Worm (Caenorhabditis elegans): ENCODE results near the gene T19D12.9.

Gene T19D12.9

DNA sequence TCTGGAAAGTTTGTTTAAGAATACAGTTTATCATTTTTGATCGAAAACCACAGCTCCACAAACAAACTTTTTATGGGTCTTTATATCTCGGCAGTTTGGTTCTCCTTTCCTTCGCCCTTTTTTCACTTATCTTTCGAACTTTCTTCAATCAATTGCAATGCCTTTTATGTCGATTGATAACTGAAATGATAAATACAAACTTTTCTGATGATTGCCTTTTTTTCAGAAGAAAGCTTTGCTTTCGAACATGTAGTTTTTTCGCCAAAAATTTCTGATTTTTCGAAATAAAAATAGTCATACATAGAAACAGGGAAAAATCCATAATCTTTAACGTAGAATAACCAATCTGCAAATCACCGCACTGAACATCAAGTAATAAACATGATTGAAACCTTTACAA, 7.0 kb upstream of the T19D12.9 start, which contains the start of gene T19D12.2:
Gene T19D12.2 (plus strand): TSS at position 125 of the 400 bp plus-strand sequence.
- TF ChIP-seq ceh-13 (GFP tag; optimal IDR thresholded peaks at IDR 0.05) (no peak), hnd-1 (tag; optimal IDR thresholded peaks at IDR 0.05) (no peak), scrt-1 (GFP tag; IDR thresholded peaks at IDR 0.05) (no peak), tbx-11 (GFP tag; IDR thresholded peaks at IDR 0.05) (no peak), sea-1 (GFP tag; conservative IDR thresholded peaks at IDR 0.05) (no peak), aly-1 (tag; optimal IDR thresholded peaks at IDR 0.05) (no peak), ceh-36 (tag; optimal IDR thresholded peaks at IDR 0.05) (no peak), ets-7 (tag; optimal IDR thresholded peaks at IDR 0.05) (no peak), F13C5.2 (tag; optimal IDR thresholded peaks at IDR 0.05) (no peak), tra-4 (tag; optimal IDR thresholded peaks at IDR 0.05) (no peak), hmg-4 (GFP tag; optimal IDR thresholded peaks at IDR 0.05) (no peak), hmbx-1 (tag; optimal IDR thresholded peaks at IDR 0.05) (no peak), B0310.2 (tag; optimal IDR thresholded peaks at IDR 0.05) (no peak), flt-1 (GFP tag; IDR thresholded peaks at IDR 0.05) (no peak), tbx-37 (GFP tag; conservative IDR thresholded peaks at IDR 0.05) (no peak)

DNA sequence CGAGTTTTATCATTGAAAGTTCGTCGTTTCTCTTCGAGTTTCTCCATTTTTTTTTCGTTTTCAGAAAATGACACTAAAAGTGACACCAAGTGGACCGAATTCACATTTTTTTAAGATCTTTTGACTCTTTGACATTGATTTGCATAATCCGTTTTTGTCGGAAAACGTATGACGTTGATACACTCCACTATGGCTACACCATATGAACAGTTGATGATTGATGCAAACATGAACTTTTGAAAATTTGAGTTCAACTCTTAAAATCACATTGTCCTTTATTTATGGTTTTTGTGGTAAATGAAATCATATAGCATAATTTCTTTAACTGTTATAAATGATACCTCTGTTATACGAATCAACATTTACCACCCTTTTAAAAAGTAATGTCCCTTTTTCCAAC, 4.6 kb upstream of the T19D12.9 start, which contains the start of gene T19D12.10:
Gene T19D12.10 (minus strand): TSS at position 101 of the 400 bp plus-strand sequence.
- TF ChIP-seq ceh-13 (GFP tag; optimal IDR thresholded peaks at IDR 0.05) = no peak
- TF ChIP-seq hmg-4 (GFP tag; optimal IDR thresholded peaks at IDR 0.05) = no peak
- no peak for TF ChIP-seq flt-1 (GFP tag; IDR thresholded peaks at IDR 0.05)
- no peak for TF ChIP-seq tbx-37 (GFP tag; conservative IDR thresholded peaks at IDR 0.05)
- TF ChIP-seq hnd-1 (tag; optimal IDR thresholded peaks at IDR 0.05) = no peak
- no peak for TF ChIP-seq F13C5.2 (tag; optimal IDR thresholded peaks at IDR 0.05)
- TF ChIP-seq B0310.2 (tag; optimal IDR thresholded peaks at IDR 0.05) = no peak
- TF ChIP-seq ets-7 (tag; optimal IDR thresholded peaks at IDR 0.05) = no peak
- no peak for TF ChIP-seq sea-1 (GFP tag; conservative IDR thresholded peaks at IDR 0.05)
- no peak for TF ChIP-seq hmbx-1 (tag; optimal IDR thresholded peaks at IDR 0.05)
- no peak for TF ChIP-seq scrt-1 (GFP tag; IDR thresholded peaks at IDR 0.05)
- TF ChIP-seq pes-1 (GFP tag; IDR thresholded peaks at IDR 0.05) = no peak
- TF ChIP-seq aly-1 (tag; optimal IDR thresholded peaks at IDR 0.05) = no peak
- no peak for TF ChIP-seq tbx-11 (GFP tag; IDR thresholded peaks at IDR 0.05)
- TF ChIP-seq ceh-36 (tag; optimal IDR thresholded peaks at IDR 0.05) = no peak
- no peak for TF ChIP-seq ama-1 (optimal IDR thresholded peaks at IDR 0.05)

DNA sequence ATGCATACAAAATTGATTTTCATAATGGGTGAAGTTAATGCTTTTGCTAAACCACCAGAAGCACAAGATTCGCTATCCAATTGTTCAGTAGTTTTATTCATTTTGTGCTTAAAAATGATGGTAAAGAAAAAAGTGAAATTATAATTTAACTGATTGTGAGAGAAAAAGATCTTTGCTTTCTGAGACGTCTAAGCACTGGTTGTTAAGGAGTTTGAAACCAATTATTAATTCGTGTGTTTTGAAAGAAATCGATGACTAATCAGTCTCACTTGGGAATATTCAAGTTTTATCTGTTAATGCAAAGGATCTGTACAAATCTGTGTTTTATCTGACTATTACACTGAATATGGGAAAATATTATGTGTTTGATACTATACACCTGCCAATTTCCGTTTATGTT, 2.5 kb downstream of the T19D12.9 start, which contains the start of gene sra-26:
Gene sra-26 (minus strand): TSS at position 101 of the 400 bp plus-strand sequence.
- TF ChIP-seq scrt-1 (GFP tag; IDR thresholded peaks at IDR 0.05) = no peak
- no peak for TF ChIP-seq tbx-37 (GFP tag; conservative IDR thresholded peaks at IDR 0.05)
- TF ChIP-seq ama-1 (optimal IDR thresholded peaks at IDR 0.05) = no peak
- TF ChIP-seq tbx-11 (GFP tag; IDR thresholded peaks at IDR 0.05) = no peak
- no peak for TF ChIP-seq F13C5.2 (tag; optimal IDR thresholded peaks at IDR 0.05)

DNA sequence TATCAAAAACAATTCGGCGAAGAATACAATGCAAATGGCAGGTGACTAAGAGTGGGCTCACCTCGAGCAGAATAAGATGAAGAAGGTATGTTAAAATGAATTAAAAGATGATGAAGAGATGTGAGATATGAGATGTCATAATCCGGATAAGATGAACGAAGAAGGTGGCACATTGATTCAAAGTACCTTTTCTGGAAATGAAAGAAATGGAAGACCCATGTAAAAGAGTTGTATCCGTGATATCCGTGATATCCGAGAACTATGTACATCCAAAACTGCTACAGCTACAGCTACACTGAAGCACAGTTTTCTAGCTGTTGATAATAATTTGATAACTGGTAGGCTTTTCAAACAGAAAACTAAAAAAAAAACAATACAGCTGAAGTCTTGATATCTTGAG, 5.2 kb downstream of the T19D12.9 start, which contains the start of gene oig-8:
Gene oig-8 (minus strand): TSS at position 101 of the 400 bp plus-strand sequence.
- TF ChIP-seq pes-1 (GFP tag; IDR thresholded peaks at IDR 0.05) (no peak), aly-1 (tag; optimal IDR thresholded peaks at IDR 0.05) (no peak), sea-1 (GFP tag; conservative IDR thresholded peaks at IDR 0.05) (no peak), scrt-1 (GFP tag; IDR thresholded peaks at IDR 0.05) (no peak), hnd-1 (tag; optimal IDR thresholded peaks at IDR 0.05) (no peak), tbx-11 (GFP tag; IDR thresholded peaks at IDR 0.05) (no peak)

DNA sequence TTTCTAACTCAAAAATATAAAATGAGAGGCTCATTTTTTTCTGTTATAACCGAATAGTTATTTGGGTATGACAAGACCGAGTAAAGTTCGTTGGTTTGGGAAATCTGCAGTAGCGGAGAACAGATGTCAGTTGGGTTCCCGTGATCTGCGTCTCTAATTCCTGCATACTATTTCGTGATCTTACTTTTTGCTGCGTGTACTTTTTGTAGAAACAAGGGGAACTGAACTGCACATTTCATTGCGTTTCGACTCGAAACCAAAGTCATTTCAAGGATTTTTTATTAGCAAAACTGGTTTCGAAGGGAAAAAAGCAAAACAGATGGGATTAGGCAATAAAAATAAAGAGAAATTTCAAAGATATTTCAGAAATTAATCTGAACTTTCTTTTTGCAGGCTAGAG, 7.3 kb downstream of the T19D12.9 start:
- TF ChIP-seq ama-1 (optimal IDR thresholded peaks at IDR 0.05) = no peak
- TF ChIP-seq ceh-13 (GFP tag; optimal IDR thresholded peaks at IDR 0.05) = no peak
- TF ChIP-seq tbx-37 (GFP tag; conservative IDR thresholded peaks at IDR 0.05) = no peak
- no peak for TF ChIP-seq ets-7 (tag; optimal IDR thresholded peaks at IDR 0.05)
- no peak for TF ChIP-seq tra-4 (tag; optimal IDR thresholded peaks at IDR 0.05)
- TF ChIP-seq F13C5.2 (tag; optimal IDR thresholded peaks at IDR 0.05) = no peak
- TF ChIP-seq B0310.2 (tag; optimal IDR thresholded peaks at IDR 0.05) = no peak
- no peak for TF ChIP-seq hmg-4 (GFP tag; optimal IDR thresholded peaks at IDR 0.05)
- TF ChIP-seq aly-1 (tag; optimal IDR thresholded peaks at IDR 0.05) = no peak
- no peak for TF ChIP-seq hmbx-1 (tag; optimal IDR thresholded peaks at IDR 0.05)
- TF ChIP-seq tbx-11 (GFP tag; IDR thresholded peaks at IDR 0.05) = no peak
- TF ChIP-seq scrt-1 (GFP tag; IDR thresholded peaks at IDR 0.05) = no peak
- TF ChIP-seq flt-1 (GFP tag; IDR thresholded peaks at IDR 0.05) = no peak
- TF ChIP-seq ceh-36 (tag; optimal IDR thresholded peaks at IDR 0.05) = no peak
- TF ChIP-seq hnd-1 (tag; optimal IDR thresholded peaks at IDR 0.05) = no peak
- no peak for TF ChIP-seq pes-1 (GFP tag; IDR thresholded peaks at IDR 0.05)

DNA sequence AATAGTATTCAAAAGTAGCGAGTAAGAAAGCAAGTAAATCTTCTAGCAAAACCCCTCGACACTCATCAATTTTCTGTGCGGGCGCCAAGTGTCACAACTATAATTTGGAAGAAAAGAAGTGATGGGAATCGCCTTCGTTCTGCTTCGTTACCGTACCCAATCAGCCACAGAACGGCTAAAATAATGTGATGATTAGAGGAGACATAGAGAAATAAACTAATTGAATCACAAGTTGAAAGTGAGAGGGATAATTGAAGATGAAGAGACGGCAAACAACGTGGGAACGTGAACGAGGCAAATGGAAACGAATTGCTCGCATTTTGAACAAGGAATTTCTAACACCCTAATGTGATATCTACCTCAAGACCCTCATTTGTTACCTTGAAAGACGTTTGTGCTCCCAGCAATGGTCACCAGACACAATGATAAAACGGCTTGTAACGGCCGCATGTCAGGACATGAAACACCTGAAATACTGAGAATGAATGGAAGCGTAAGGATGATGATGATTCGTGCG, 11.5 kb downstream of the T19D12.9 start, which contains the start of gene T19D12.6:
Gene T19D12.6 (minus strand): TSS at position 467 of the 517 bp plus-strand sequence.
- TF ChIP-seq F13C5.2 (tag; optimal IDR thresholded peaks at IDR 0.05) (no peak), aly-1 (tag; optimal IDR thresholded peaks at IDR 0.05) (no peak), ceh-36 (tag; optimal IDR thresholded peaks at IDR 0.05) (no peak), sea-1 (GFP tag; conservative IDR thresholded peaks at IDR 0.05) (no peak), hnd-1 (tag; optimal IDR thresholded peaks at IDR 0.05) (no peak), tbx-37 (GFP tag; conservative IDR thresholded peaks at IDR 0.05) (no peak), ama-1 (optimal IDR thresholded peaks at IDR 0.05) (no peak), hmbx-1 (tag; optimal IDR thresholded peaks at IDR 0.05) (no peak), pes-1 (GFP tag; IDR thresholded peaks at IDR 0.05) (no peak), scrt-1 (GFP tag; IDR thresholded peaks at IDR 0.05) (no peak), tra-4 (tag; optimal IDR thresholded peaks at IDR 0.05) (no peak), flt-1 (GFP tag; IDR thresholded peaks at IDR 0.05) (no peak)

DNA sequence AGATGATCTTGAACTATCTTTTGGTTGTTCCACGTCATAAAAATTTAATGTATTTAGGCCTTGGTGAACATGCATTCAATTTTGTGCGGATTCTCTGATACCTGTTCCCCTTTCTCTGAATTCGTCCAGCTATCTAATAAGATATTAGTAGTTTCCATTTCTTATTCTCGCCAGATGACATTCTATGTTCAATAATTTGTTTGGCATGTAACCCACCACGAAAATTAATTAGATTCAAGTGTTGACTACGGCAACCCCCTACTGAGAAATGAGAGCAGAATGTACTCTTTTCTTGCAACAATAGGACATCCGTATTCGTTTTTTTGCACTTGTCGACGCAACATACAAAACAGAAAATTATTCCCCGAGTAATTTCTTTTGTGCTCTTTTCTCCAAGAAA, 12.0 kb downstream of the T19D12.9 start:
- TF ChIP-seq ama-1 (optimal IDR thresholded peaks at IDR 0.05) (no peak), ceh-13 (GFP tag; optimal IDR thresholded peaks at IDR 0.05) (no peak), F13C5.2 (tag; optimal IDR thresholded peaks at IDR 0.05) (no peak), tbx-37 (GFP tag; conservative IDR thresholded peaks at IDR 0.05) (no peak), sea-1 (GFP tag; conservative IDR thresholded peaks at IDR 0.05) (no peak), scrt-1 (GFP tag; IDR thresholded peaks at IDR 0.05) (no peak), ceh-36 (tag; optimal IDR thresholded peaks at IDR 0.05) (no peak), tra-4 (tag; optimal IDR thresholded peaks at IDR 0.05) (no peak), hnd-1 (tag; optimal IDR thresholded peaks at IDR 0.05) (no peak), ets-7 (tag; optimal IDR thresholded peaks at IDR 0.05) (no peak), flt-1 (GFP tag; IDR thresholded peaks at IDR 0.05) (no peak), pes-1 (GFP tag; IDR thresholded peaks at IDR 0.05) (no peak), tbx-11 (GFP tag; IDR thresholded peaks at IDR 0.05) (no peak), hmg-4 (GFP tag; optimal IDR thresholded peaks at IDR 0.05) (no peak), B0310.2 (tag; optimal IDR thresholded peaks at IDR 0.05) (no peak), hmbx-1 (tag; optimal IDR thresholded peaks at IDR 0.05) (no peak)

Measured in whole organism, early embryonic.